Worm (Caenorhabditis elegans) whole organism, L2 larva: ENCODE data around the gene F23D12.11.

Experiments
- nhr-10 ChIP-seq: sonication (generic microtip); optimal IDR thresholded peaks from 2 replicates; lab custom pipeline; 2017; ENCODE audit warnings: missing biosample characterization, missing genetic modification characterization
- nhr-237 ChIP-seq: fragments of 150-350 bp; optimal IDR thresholded peaks from 2 replicates; lab custom pipeline; 2014; ENCODE audit warnings: missing biosample characterization, missing genetic modification characterization
- snpc-4 ChIP-seq: fragments of 150-350 bp; optimal IDR thresholded peaks from 2 replicates; lab custom pipeline; 2014; ENCODE audit warnings: missing biosample characterization, missing genetic modification characterization

DNA sequence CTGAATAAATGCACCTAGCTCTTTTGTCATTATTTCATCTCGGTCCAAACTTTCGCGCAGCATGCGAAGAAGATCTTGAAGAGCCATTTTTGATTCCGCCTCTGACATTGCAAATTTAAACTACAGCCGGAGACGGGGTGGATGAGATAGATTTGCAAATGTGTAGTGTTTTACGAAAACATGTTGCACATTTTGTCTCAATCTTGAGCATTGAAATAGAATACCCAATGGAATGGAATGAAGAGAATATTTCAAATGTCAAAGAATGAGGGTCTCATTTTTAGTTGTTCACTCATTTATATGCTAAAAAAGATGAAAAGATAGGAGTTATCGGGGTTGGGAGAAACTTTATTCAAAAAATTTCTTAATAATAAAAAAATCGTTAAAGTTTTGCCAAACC, 30.9 kb upstream of the F23D12.11 start, which contains the start of gene Y66C5A.1:
- TF ChIP-seq snpc-4 (tag; lab: Kevin White, UChicago) (no peak), nhr-237 (no peak), nhr-10 (tag; lab: Kevin White, UChicago) (no peak)
